Fruit fly (Drosophila melanogaster) whole organism: Measurements from ENCODE around the gene GAPsec.

ENCODE experiments used
- CG8478 ChIP-seq: fragments of >200 bp; optimal IDR thresholded peaks from 2 replicates; lab custom pipeline; 2018; ENCODE audit warnings: inconsistent platforms
- Dll ChIP-seq: fragments of >200 bp; optimal IDR thresholded peaks from 2 replicates; lab custom pipeline; 2017
- EcR ChIP-seq, 2 experiments: fragments of >200 bp; optimal IDR thresholded peaks; 2 replicates each; lab custom pipeline; 2017; ENCODE audit warnings: missing biosample characterization in 2 of 2, missing genetic modification characterization in 2 of 2, missing genetic modification reagents in 2 of 2
- pan ChIP-seq: fragments of >200 bp; optimal IDR thresholded peaks from 2 replicates; lab custom pipeline; 2017
- psq ChIP-seq: fragments of >200 bp; optimal IDR thresholded peaks from 2 replicates; lab custom pipeline; 2017
- usp ChIP-seq: fragments of >200 bp; optimal IDR thresholded peaks from 2 replicates; lab custom pipeline; 2017; ENCODE audit warnings: missing biosample characterization, missing genetic modification characterization, mixed read lengths

Gene GAPsec

dm6 chr3L:8603880-8604692, 19.6 kb downstream of the GAPsec start, which contains the start of the genes CG5989 and CG6282:
CG5989 (minus strand) TSS chr3L:8604149.
CG6282 (plus strand) TSS chr3L:8604657.
- TF ChIP-seq usp (GFP tag; lab: Kevin White, UChicago) (no peak), Dll (lab: Kevin White, UChicago) (peak; percentile 46), psq (lab: Kevin White, UChicago) (no peak), EcR (GFP tag; optimal IDR thresholded peaks at IDR 0.05; lab: Kevin White, UChicago) (no peak), pan (lab: Kevin White, UChicago) (no peak)

dm6 chr3L:8600752-8601433, 22.8 kb downstream of the GAPsec start, which contains the start of the genes Nelf-E and RpL14:
Nelf-E (minus strand) TSS chr3L:8600879.
RpL14 (plus strand) TSS chr3L:8601006.
- no peak for TF ChIP-seq Dll (lab: Kevin White, UChicago)
- TF ChIP-seq usp (GFP tag; lab: Kevin White, UChicago): no peak
- TF ChIP-seq CG8478 (lab: Kevin White, UChicago): no peak
- TF ChIP-seq psq (lab: Kevin White, UChicago): no peak
- no peak for TF ChIP-seq EcR (GFP tag; optimal IDR thresholded peaks at IDR 0.05; lab: Kevin White, UChicago)
- no peak for TF ChIP-seq pan (lab: Kevin White, UChicago)

- TF ChIP-seq EcR (GFP tag; optimal IDR thresholded peaks at IDR 0.05; lab: Kevin White, UChicago) (no peak), usp (GFP tag; lab: Kevin White, UChicago) (no peak)
Observed at dm6 chr3L:8584086-8584485, 39.6 kb downstream of the GAPsec start.

dm6 chr3L:8582105-8582707, 41.5 kb downstream of the GAPsec start:
- TF ChIP-seq Dll (lab: Kevin White, UChicago) (no peak), usp (GFP tag; lab: Kevin White, UChicago) (no peak)

dm6 chr3L:8580780-8581179, 42.9 kb downstream of the GAPsec start:
- no peak for TF ChIP-seq EcR (GFP tag; optimal IDR thresholded peaks at IDR 0.05; lab: Kevin White, UChicago)
- no peak for TF ChIP-seq CG8478 (lab: Kevin White, UChicago)
- TF ChIP-seq psq (lab: Kevin White, UChicago): no peak
- no peak for TF ChIP-seq pan (lab: Kevin White, UChicago)
- no peak for TF ChIP-seq usp (GFP tag; lab: Kevin White, UChicago)
- no peak for TF ChIP-seq Dll (lab: Kevin White, UChicago)

dm6 chr3L:8579513-8579912, 44.2 kb downstream of the GAPsec start:
- TF ChIP-seq Dll (lab: Kevin White, UChicago) (no peak), EcR (GFP tag; optimal IDR thresholded peaks at IDR 0.05; lab: Kevin White, UChicago) (no peak), pan (lab: Kevin White, UChicago) (no peak), CG8478 (lab: Kevin White, UChicago) (no peak), usp (GFP tag; lab: Kevin White, UChicago) (no peak), psq (lab: Kevin White, UChicago) (no peak)

dm6 chr3L:8578470-8578869, 45.2 kb downstream of the GAPsec start:
- TF ChIP-seq pan (lab: Kevin White, UChicago): no peak
- no peak for TF ChIP-seq psq (lab: Kevin White, UChicago)
- no peak for TF ChIP-seq Dll (lab: Kevin White, UChicago)
- TF ChIP-seq EcR (GFP tag; optimal IDR thresholded peaks at IDR 0.05; lab: Kevin White, UChicago): no peak
- no peak for TF ChIP-seq usp (GFP tag; lab: Kevin White, UChicago)
- no peak for TF ChIP-seq CG8478 (lab: Kevin White, UChicago)

dm6 chr3L:8575844-8576842, 47.6 kb downstream of the GAPsec start, which contains the start of the genes CG6638 and CG43078:
CG6638 (minus strand) TSS chr3L:8576078.
CG43078 (plus strand) TSS chr3L:8576808.
- no peak for TF ChIP-seq EcR (GFP tag; optimal IDR thresholded peaks at IDR 0.05; lab: Kevin White, UChicago)
- TF ChIP-seq psq (lab: Kevin White, UChicago): no peak
- no peak for TF ChIP-seq Dll (lab: Kevin White, UChicago)
- no peak for TF ChIP-seq pan (lab: Kevin White, UChicago)
- no peak for TF ChIP-seq usp (GFP tag; lab: Kevin White, UChicago)
- TF ChIP-seq CG8478 (lab: Kevin White, UChicago): no peak
